Worm (Caenorhabditis elegans) whole organism, late embryonic: Measurements from ENCODE around the gene suex-1.

Experiments
- ama-1 ChIP-seq: fragments of 150-350 bp; optimal IDR thresholded peaks from 2 replicates; lab custom pipeline; 2014
- ceh-31 ChIP-seq: sonication (generic microtip); optimal IDR thresholded peaks from 2 replicates; lab custom pipeline; 2016; ENCODE audit warnings: missing genetic modification characterization, missing compliant biosample characterization
- che-1 ChIP-seq: sonication (generic microtip); optimal IDR thresholded peaks from 2 replicates; lab custom pipeline; 2016; ENCODE audit warnings: mild to moderate bottlenecking, missing genetic modification characterization, missing compliant biosample characterization
- eyg-1 ChIP-seq: sonication (generic microtip); optimal IDR thresholded peaks from 2 replicates; lab custom pipeline; 2016; ENCODE audit warnings: missing genotype, missing genetic modification characterization, missing compliant biosample characterization
- hlh-15 ChIP-seq: sonication (generic microtip); optimal IDR thresholded peaks from 2 replicates; lab custom pipeline; 2016; ENCODE audit warnings: missing genetic modification characterization, missing compliant biosample characterization
- pag-3 ChIP-seq: sonication (generic microtip); optimal IDR thresholded peaks from 2 replicates; lab custom pipeline; 2016; ENCODE audit warnings: missing compliant biosample characterization, missing genetic modification characterization, borderline replicate concordance
- sox-2 ChIP-seq: fragments of 200-800 bp; sonication (Bioruptor generic); IDR thresholded peaks from 2 replicates; pipeline ENCODE4 v1.3.6; 2022; ENCODE audit warnings: missing genetic modification reagents, missing genetic modification characterization, missing compliant biosample characterization

DNA sequence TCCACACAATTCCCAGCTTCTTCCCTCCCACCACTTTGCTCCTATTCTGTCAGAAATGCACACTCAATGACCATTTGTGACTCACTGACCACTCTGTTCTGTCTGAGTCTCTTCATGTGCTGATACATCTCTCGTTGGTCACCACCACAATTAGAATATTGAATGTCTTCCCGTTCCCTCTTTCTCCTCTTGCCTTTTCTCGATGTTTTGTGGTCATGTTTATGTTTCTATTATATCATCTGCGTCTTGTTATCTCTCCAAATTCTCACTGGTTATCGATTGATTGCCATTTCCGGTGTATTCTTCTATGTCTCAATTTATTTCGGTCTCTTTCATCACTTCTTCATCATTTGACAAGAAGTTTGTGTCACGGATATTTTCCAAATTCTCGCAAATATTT lies 37.1 kb downstream of the suex-1 start:
- TF ChIP-seq ceh-31 (tag; lab: Kevin White, UChicago) = peak; percentile 2
- TF ChIP-seq ama-1 (lab: Kevin White, UChicago) = no peak
- no peak for TF ChIP-seq eyg-1 (tag; lab: Kevin White, UChicago)
- TF ChIP-seq sox-2 (GFP tag; lab: Robert Waterston, UW) = no peak
- TF ChIP-seq che-1 = no peak
- TF ChIP-seq pag-3 = no peak
- TF ChIP-seq hlh-15 (tag; lab: Kevin White, UChicago) = no peak
